Fruit fly (Drosophila melanogaster): ENCODE measurements around the gene aux.

DNA sequence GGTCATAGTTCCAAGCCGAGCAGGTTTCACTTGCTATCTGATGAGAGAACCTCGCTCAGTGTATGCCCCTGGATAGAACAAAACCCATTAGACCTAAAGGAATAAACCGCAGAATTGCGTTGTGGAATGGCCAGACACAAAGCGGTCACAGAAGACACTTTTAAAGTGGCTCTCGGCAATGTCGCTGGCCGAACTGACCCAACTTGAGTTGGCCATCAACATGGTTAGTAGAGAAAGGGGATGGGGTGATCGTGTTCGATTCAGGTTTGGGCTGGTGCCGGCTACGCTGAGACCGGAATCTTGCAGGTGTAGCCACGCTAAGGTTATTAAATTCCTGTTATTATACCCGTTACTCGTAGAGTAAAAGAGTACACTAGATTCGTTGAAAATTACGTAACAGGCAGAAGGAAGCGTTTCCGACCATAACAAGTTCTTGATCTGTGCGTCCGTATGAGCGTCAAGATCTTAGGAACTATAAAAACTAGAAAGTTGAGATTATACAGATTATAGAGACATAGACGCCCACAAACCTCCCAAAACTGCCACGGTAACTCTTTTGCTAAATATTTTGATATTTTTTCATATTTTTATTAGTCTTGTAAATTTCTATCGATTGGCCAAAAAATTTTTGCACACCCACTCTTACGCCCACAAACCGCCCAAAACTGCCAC is 30.9 kb upstream of the aux start:
- TF ChIP-seq Sin3A (optimal IDR thresholded peaks at IDR 0.05) (no peak), Myc (optimal IDR thresholded peaks at IDR 0.05) (no peak), h (optimal IDR thresholded peaks at IDR 0.05) (no peak), psq (optimal IDR thresholded peaks at IDR 0.05) (no peak), ttk (optimal IDR thresholded peaks at IDR 0.05) (no peak), insv (optimal IDR thresholded peaks at IDR 0.05) (no peak)
